Fruit fly (Drosophila melanogaster) whole organism, larva: Measurements from ENCODE around the gene CG15528.
A peak's percentile ranks its signal among the peaks of the same experiment; 100 is the strongest.

Source experiments
- noc ChIP-seq: fragments of 200-800 bp; sonication (Bioruptor generic); optimal IDR thresholded peaks from 3 replicates; lab custom pipeline; 2019; ENCODE audit warnings: missing biosample characterization, mild to moderate bottlenecking, missing genetic modification characterization, moderate library complexity

Gene CG15528

DNA sequence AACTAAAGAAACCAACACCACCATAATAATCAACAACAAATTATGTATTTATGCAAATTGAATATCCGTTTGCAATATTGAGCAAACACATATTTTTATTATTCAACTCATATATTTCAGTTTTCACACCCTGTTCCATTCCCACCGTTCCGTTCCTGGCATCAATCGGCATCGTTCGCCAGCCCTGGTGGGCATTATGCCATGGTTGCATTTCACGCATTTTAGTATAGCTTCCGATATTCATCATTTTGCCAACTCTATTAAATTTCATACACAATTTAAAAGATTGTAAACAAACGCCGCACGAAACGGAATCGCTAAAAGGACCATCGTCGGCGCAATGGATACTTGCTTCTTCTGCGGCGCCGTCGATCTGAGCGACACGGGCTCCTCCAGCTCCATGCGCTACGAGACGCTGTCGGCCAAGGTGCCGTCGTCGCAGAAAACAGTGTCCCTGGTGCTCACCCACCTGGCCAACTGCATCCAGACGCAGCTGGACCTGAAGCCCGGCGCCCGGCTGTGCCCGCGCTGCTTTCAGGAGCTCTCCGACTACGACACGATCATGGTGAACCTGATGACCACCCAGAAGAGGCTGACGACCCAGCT lies 8.7 kb downstream of the CG15528 start, which contains the start of gene Sry-delta:
Gene Sry-delta (plus strand): TSS at position 203 of the 606 bp plus-strand sequence.
- TF ChIP-seq noc (tag; lab: Kevin White, UChicago), result no peak

DNA sequence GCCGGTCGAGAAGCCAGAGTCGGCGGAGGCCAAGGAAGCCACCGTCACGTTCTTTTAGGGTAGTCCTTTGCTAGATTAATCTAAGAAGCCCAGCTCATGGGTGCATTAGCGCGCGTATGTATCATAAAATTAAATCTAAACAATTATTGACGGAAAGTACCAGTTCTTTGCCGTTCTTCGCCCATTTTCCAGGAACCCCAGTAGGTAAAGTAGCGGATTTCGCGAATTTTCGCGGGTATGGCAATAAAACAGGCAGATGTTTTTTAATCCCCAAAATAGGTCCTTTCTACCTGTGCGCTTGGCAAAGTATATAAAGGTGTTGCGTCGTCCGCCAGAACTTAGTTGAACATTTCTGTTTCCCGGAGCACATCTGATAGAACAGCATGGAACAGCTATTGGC lies 11.0 kb downstream of the CG15528 start:
- no peak for TF ChIP-seq noc (tag; lab: Kevin White, UChicago)

DNA sequence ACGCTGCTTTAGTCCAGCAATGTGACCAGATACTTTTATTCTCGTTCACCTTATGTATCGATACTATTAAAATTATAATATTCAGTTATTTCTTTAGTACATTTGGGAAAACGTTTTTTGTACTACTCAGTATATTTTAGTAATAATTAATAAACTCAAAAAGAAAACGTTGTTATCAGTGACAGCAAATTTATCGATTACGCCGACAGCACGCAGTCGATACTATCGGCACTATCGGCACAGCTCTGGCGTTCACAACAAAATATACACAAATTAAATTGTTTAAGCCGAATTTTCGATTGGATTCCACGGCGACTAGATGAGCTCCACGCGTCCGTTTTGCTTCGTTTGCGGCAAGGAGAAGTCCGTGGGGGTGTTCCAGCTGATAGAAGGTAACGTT lies 12.4 kb downstream of the CG15528 start, which contains the start of the genes janA, Sry-alpha and Sry-beta:
Gene janA (minus strand): TSS at position 40 of the 400 bp plus-strand sequence.
Gene Sry-alpha (plus strand): TSS at position 226 of the 400 bp plus-strand sequence.
Gene Sry-beta (plus strand): TSS at position 226 of the 400 bp plus-strand sequence.
- no peak for TF ChIP-seq noc (tag; lab: Kevin White, UChicago)

DNA sequence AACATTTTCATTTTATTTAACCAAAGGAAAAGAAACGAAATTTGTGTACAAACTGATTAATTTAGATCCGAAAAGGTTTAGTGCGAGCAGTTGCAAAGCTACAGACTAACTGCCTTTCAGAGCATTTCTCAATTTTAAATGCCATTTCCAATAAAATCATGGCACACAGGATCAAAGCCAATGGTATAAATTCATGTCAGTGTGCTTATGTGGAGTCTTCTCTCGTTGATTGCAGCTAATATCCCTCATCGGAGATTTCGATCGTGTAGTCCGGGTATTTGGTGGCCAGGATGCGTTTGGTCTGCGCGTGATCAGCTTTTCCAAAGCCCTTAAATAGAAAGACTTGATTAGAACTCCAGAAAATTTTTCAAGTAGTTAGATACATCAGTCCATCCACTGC lies 13.3 kb downstream of the CG15528 start, which contains the start of gene janB:
Gene janB (minus strand): TSS at position 101 of the 400 bp plus-strand sequence.
- TF ChIP-seq noc (tag; lab: Kevin White, UChicago), result no peak

DNA sequence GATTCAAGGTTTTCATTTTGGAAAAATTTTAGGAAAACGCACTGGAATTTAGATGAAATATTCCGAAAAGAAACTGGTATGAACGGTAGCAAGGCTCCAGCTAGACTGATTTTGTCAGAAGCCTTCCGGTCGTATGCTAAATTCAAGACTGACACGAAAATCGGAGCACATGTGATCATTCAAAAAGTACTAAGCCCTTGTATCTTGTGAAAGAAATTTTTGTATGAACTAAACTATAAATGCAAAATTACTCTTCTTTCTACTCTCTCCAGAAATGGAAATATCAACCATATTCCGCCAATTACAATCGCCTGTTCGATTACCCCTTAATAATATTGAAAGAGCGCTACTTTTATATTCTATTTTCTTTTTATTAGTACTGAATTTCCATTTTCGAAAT lies 14.3 kb downstream of the CG15528 start, which contains the start of gene ocn:
Gene ocn (minus strand): TSS at position 101 of the 400 bp plus-strand sequence.
- TF ChIP-seq noc (tag; lab: Kevin White, UChicago), result no peak

DNA sequence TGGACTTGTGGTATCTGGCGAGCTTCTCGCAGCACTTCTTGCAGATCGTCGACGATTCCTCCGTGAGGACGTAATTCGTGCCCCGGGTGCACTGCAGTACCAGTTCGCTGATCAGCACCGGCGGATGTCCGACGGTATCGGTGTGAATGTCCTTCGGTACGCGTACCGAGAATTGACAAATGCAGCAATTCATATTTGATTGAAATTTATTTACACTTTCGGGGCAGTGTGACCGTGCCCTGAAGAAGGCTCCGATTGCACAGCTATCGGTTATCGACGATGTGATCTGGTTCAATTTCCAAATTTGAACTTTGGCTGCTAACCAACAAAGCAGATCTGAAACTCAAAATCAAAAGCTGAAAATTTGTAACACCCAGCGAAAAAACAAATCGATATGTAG lies 15.3 kb downstream of the CG15528 start, which contains the start of gene ZIPIC:
Gene ZIPIC (minus strand): TSS at position 262 of the 400 bp plus-strand sequence.
- no peak for TF ChIP-seq noc (tag; lab: Kevin White, UChicago)

DNA sequence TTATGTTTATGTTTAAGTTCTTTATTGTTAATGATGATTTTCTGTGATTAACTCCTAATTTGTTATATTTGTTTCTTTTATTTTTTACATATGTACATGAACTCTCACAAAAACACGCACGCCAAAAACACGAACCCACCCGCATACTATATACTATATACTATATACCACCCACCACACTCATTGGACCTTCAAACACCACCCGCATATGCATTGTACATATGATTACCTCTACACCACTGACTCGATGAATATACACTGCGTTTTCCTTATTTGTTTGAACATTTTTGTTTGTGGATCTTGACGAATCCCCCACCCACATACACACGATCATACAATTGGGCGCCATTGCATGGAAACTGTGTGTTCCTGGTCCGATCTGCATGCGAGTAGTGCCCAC lies 19.6 kb downstream of the CG15528 start:
- TF ChIP-seq noc (tag; lab: Kevin White, UChicago), result no peak

DNA sequence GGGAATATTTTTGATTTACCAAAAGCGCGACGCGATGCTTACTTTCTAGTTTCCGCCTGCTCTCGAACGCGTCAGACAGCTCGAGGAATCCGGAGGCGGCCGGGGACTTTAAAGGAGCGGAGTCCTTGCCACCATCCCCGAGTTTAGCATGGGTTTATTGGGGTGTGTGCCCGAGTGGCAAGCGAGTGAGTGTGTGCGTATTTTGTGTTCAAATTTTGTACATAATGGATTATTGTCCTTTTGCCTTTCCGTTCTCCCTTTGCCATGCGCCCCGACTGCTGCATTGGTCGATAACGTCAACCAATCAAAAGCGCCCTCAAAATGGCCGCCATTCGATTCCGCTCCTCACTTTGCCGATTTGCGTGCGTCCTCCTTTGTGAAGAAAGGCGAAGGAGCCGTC lies 21.9 kb downstream of the CG15528 start:
- TF ChIP-seq noc (tag; lab: Kevin White, UChicago), result no peak

DNA sequence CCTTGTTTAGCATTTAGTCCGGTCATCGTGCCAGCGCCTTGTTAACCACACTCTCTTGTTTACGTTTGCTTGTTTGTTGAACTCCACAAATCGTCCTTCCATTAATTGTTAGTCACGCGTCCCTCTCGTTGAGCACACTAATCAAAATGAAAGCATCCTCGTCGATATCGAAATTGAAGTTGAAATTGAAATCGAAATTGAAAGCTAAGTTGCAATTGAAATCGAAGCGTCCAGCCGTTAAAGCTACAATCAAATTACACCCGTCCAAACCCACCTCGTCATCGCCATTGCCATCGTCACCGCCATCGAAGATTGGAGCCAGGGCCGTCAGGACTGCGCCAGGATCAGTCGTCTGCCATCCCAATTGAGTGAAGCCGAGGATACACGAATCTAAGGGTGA lies 28.5 kb downstream of the CG15528 start:
- TF ChIP-seq noc (tag; lab: Kevin White, UChicago), result no peak

DNA sequence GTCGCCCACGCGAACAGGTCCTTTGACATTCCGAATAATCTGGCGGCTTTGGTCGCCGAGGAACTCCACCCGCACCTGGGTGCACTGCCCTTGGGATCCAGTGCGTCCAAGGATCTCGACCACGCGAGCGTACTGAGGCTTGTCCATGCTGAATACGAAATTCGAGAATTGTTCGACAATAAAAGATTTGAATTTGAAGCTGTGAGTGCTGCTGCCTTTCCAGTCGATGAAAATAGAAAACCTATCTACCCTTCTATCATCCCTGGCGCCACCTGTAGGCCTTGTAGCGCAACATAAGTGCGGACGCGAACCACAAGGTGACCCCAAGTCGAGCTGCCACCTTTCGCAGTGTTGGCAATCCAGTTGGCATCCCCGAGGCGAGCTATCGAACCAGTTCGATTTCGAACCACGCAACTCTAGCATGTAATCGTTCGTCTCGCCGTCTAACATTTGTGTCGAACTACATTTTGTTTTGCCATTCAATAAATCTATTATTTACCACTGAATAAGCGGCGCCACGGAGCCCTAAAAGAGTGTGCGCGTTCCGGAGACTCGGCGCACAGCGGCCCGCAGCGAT lies 29.4 kb downstream of the CG15528 start, which contains the start of the genes RpS28a and Axn:
Gene RpS28a (minus strand): TSS at position 197 of the 577 bp plus-strand sequence.
Gene Axn (plus strand): TSS at position 391 of the 577 bp plus-strand sequence.
- TF ChIP-seq noc (tag; lab: Kevin White, UChicago), result no peak

DNA sequence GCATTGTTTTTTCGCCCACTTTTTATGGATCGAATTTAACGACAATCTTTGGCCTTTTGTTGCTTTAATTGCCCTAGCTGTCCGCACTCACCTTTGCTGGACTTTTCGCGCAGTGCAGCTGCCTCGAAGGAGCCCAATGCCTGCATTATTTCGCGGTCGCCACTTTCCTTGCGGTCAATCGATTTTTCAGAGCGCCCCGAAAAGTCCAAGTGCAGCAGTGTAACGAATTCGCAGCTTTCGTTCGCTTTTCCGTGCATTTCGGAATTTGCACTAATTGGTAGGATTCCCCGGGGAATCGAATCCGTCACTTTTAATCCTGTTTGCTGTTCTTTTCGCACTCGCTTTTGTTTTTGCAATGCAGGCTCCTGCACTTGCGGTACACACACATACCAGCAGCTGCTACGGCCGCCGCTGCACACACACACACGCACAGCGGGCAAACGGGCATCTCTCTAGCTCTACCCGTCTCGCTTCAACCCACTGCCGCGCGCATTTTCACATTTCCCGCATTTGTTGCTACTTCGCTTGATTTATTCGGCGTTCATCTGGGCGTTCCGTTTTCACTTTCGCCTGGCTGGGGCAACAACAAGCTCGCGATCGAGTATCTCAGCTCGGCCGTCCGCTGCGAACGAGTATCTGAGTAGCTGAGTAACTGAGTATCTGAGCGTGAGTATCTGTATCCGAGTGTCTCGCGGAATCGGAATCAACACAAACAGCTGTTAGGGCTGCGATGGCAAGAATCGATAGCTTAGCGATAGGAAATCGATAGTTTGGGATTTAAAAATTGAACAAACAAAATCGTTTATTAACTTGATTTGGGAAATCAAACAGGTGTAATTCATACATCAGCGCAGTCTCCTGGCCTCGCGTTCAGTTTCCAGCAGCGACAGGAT lies 30.1 kb downstream of the CG15528 start, which contains the start of gene Mgat2:
Gene Mgat2 (minus strand): TSS at position 663 of the 893 bp plus-strand sequence.
- TF ChIP-seq noc (tag; lab: Kevin White, UChicago), result no peak

DNA sequence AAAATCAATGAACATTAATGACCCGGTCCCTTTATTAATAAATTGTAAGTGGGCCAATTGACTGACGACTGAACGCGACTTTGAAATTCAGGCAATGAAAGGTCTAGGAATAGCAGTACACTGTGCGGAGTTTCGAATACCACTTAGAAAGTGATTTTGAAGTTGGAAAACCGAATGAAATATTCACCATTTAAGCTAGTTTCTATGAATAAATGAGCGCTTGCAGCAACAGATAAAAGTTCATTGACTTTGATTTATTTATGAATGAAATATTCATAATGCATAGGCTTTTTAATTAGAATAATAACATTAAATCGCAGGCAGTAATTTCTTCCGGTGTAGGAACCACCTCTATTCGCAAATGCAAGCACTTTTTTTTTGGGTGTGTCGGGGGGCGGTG lies 30.9 kb downstream of the CG15528 start:
- TF ChIP-seq noc (tag; lab: Kevin White, UChicago), result no peak

DNA sequence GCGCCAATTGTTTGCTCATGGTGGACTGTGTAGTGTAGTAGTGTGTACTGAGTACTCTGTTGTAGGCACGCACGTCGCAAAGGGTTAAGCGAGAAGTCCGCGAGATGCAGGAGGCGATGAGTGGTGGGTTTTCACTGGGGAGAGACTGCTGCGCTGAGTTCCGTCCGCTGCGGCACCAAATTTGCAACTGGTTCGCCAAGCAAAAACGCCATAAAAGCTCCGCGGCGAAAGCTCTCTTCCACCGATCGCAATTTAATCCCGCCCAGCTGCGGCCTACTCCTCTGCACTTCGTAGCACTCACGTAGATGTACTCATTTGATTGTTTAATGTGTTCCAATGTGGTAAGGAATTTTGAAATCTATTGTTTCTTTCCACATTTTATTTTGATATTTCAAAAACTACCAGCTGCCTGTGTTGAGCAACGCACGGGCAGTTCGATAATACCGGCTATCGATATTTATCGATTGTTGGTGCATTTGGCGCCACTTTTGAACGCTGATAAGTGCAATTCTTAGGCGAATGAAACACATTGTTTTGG lies 36.9 kb downstream of the CG15528 start, which contains the start of gene CG7920:
Gene CG7920 (minus strand): TSS at position 308 of the 538 bp plus-strand sequence.
- peak; percentile 42 for TF ChIP-seq noc (tag; lab: Kevin White, UChicago)

DNA sequence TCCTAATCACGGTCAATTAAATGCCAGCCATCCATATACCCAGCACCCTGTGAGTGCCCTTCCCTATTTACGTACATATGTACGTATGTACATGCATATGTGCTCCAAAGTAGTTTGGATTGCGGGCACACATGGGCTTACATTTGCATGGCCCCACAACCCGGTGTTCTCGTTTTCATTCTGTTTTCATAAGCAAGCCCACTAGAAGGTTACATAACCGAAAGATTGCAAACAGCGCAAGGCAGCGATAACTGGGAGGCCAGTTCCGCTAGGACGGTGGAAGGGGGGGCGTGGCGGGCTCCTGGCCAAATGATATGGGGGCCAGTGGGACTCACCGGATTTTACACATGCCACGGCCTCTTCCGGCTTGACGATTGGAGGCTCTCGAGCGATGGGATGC lies 37.4 kb downstream of the CG15528 start:
- TF ChIP-seq noc (tag; lab: Kevin White, UChicago), result no peak

DNA sequence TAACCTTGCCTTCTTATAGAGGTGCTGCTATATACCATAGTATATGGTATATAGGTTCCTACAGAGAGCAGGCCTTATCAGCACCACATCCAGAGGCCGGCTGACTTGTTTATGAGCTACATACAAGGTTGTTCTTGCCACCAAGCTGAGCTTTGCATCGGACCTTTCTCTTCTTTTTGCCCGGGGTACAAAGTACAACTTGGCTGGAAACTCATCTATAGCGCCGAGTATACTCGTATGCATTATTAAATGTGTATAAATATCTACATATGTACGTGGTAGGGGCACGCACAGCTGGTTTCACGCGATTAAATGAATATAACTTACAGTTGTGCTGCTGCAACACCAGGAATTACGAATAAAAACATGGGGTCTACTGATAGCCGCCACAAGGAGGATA lies 38.0 kb downstream of the CG15528 start:
- no peak for TF ChIP-seq noc (tag; lab: Kevin White, UChicago)
